Worm (Caenorhabditis elegans): ENCODE data around the gene C53C7.3.
"Not testable (repeated sequence)": the region's sequence is repeated elsewhere in the genome, so short reads cannot be mapped to it uniquely, and the experiment has no call there.

The C53C7.3 gene

ce11 chrX:13041830-13042229 is 6.5 kb upstream of the C53C7.3 start:
- TF ChIP-seq blmp-1 (tag; optimal IDR thresholded peaks at IDR 0.05; ENCODE audit: insufficient read depth) (no peak), ama-1 (optimal IDR thresholded peaks at IDR 0.05) (no peak), lin-39 (tag; optimal IDR thresholded peaks at IDR 0.05) (no peak), fos-1 (tag; optimal IDR thresholded peaks at IDR 0.05) (no peak), ztf-11 (tag; optimal IDR thresholded peaks at IDR 0.05) (no peak), nhr-6 (tag; optimal IDR thresholded peaks at IDR 0.05) (no peak), lsy-2 (tag; optimal IDR thresholded peaks at IDR 0.05) (no peak), ceh-16 (tag; optimal IDR thresholded peaks at IDR 0.05) (no peak), sma-9 (GFP tag; optimal IDR thresholded peaks at IDR 0.05) (no peak), sma-9 (tag; optimal IDR thresholded peaks at IDR 0.05) (no peak), gmeb-1 (tag; optimal IDR thresholded peaks at IDR 0.05) (no peak), ceh-82 (tag; optimal IDR thresholded peaks at IDR 0.05) (no peak), egl-27 (tag; optimal IDR thresholded peaks at IDR 0.05) (no peak), unc-55 (GFP tag; optimal IDR thresholded peaks at IDR 0.05) (no peak), lin-13 (GFP tag; optimal IDR thresholded peaks at IDR 0.05) (no peak), zag-1 (tag; optimal IDR thresholded peaks at IDR 0.05) (no peak), nhr-237 (tag; optimal IDR thresholded peaks at IDR 0.05) (no peak), nhr-25 (tag; optimal IDR thresholded peaks at IDR 0.05) (no peak), dmd-4 (tag; optimal IDR thresholded peaks at IDR 0.05) (no peak), mdl-1 (tag; optimal IDR thresholded peaks at IDR 0.05) (no peak), ZK546.5 (tag; optimal IDR thresholded peaks at IDR 0.05) (no peak)

- TF ChIP-seq skn-1 (tag; optimal IDR thresholded peaks at IDR 0.05) (peak; percentile 42), ceh-16 (tag; optimal IDR thresholded peaks at IDR 0.05) (peak; percentile 39), nhr-129 (tag; optimal IDR thresholded peaks at IDR 0.05) (peak; percentile 92), ztf-11 (tag; optimal IDR thresholded peaks at IDR 0.05) (peak; percentile 43), lsy-2 (tag; optimal IDR thresholded peaks at IDR 0.05) (peak; percentile 69 to 81), nhr-77 (tag; optimal IDR thresholded peaks at IDR 0.05) (peak; percentile 37), lin-11 (tag; optimal IDR thresholded peaks at IDR 0.05) (peak; percentile 85), nhr-10 (tag; optimal IDR thresholded peaks at IDR 0.05) (peak; percentile 40), F13H6.1 (tag; optimal IDR thresholded peaks at IDR 0.05) (peak; percentile 84), Y55F3AM.14 (GFP tag; optimal IDR thresholded peaks at IDR 0.05) (peak; percentile 66), mdl-1 (tag; optimal IDR thresholded peaks at IDR 0.05) (peak in 1 of 2 experiments; percentile 26), fos-1 (tag; optimal IDR thresholded peaks at IDR 0.05) (peak; percentile 84), mab-5 (tag; optimal IDR thresholded peaks at IDR 0.05) (peak; percentile 48), C34F6.9 (tag; optimal IDR thresholded peaks at IDR 0.05) (peak; percentile 80), sma-9 (GFP tag; optimal IDR thresholded peaks at IDR 0.05) (peak; percentile 91), sma-3 (GFP tag; optimal IDR thresholded peaks at IDR 0.05) (peak; percentile 86), nhr-21 (tag; optimal IDR thresholded peaks at IDR 0.05) (peak; percentile 86), nhr-6 (tag; optimal IDR thresholded peaks at IDR 0.05) (peak; percentile 55), zag-1 (tag; optimal IDR thresholded peaks at IDR 0.05) (peak; percentile 76), lin-13 (GFP tag; optimal IDR thresholded peaks at IDR 0.05) (peak; percentile 90), egl-27 (tag; optimal IDR thresholded peaks at IDR 0.05) (peak; percentile 81), blmp-1 (tag; optimal IDR thresholded peaks at IDR 0.05; ENCODE audit: insufficient read depth) (peak; percentile 23), mbf-1 (tag; optimal IDR thresholded peaks at IDR 0.05) (peak; percentile 38), gmeb-1 (tag; optimal IDR thresholded peaks at IDR 0.05) (peak; percentile 77), crh-2 (tag; optimal IDR thresholded peaks at IDR 0.05) (peak; percentile 84), lin-39 (tag; optimal IDR thresholded peaks at IDR 0.05) (peak; percentile 8), unc-55 (GFP tag; optimal IDR thresholded peaks at IDR 0.05) (peak; percentile 93), sem-4 (tag; optimal IDR thresholded peaks at IDR 0.05) (peak; percentile 69), nhr-11 (tag; optimal IDR thresholded peaks at IDR 0.05) (peak; percentile 67), ztf-4 (tag; optimal IDR thresholded peaks at IDR 0.05) (peak; percentile 71)
- TF ChIP-seq sma-9 (tag; optimal IDR thresholded peaks at IDR 0.05), result not testable (repeated sequence)
These were observed 2.0 kb upstream of the C53C7.3 start for ce11 chrX:13046324-13046723.

- TF ChIP-seq ceh-16 (tag; optimal IDR thresholded peaks at IDR 0.05), result no peak
These were observed 3.0 kb downstream of the C53C7.3 start, which contains the start of gene K03A11.1 for ce11 chrX:13051405-13051804. K03A11.1 (plus strand) TSS chrX:13051705.

- TF ChIP-seq unc-55 (GFP tag; optimal IDR thresholded peaks at IDR 0.05), result no peak
- no peak for TF ChIP-seq lin-13 (GFP tag; optimal IDR thresholded peaks at IDR 0.05)
- TF ChIP-seq ztf-11 (tag; optimal IDR thresholded peaks at IDR 0.05), result no peak
These were observed 7.2 kb downstream of the C53C7.3 start, which contains the start of gene K03A11.6 for ce11 chrX:13055560-13055959. K03A11.6 (plus strand) TSS chrX:13055860.
